Fruit fly (Drosophila melanogaster) whole organism, adult: ENCODE results near the gene BigH1.

Experiments used
- CG11617 ChIP-seq: fragments of 200-800 bp; sonication (Bioruptor generic); optimal IDR thresholded peaks from 2 replicates; lab custom pipeline; 2017; ENCODE audit warnings: mild to moderate bottlenecking, missing biosample characterization, missing genetic modification reagents, missing genetic modification characterization
- CG12768 ChIP-seq: fragments of 200-800 bp; sonication (Bioruptor generic); optimal IDR thresholded peaks from 2 replicates; lab custom pipeline; 2017; ENCODE audit warnings: missing biosample characterization, missing genetic modification characterization, mild to moderate bottlenecking, moderate library complexity, missing genetic modification reagents
- CG14711 ChIP-seq: fragments of 200-800 bp; sonication (Bioruptor generic); optimal IDR thresholded peaks from 2 replicates; lab custom pipeline; 2018; ENCODE audit warnings: missing biosample characterization, mild to moderate bottlenecking, missing genetic modification characterization, moderate library complexity
- CG1620 ChIP-seq: fragments of 200-800 bp; sonication (Bioruptor generic); optimal IDR thresholded peaks from 2 replicates; lab custom pipeline; 2016; ENCODE audit warnings: missing biosample characterization, missing genetic modification characterization
- CG33017 ChIP-seq: fragments of 200-800 bp; sonication (Bioruptor generic); optimal IDR thresholded peaks from 2 replicates; lab custom pipeline; 2018; ENCODE audit warnings: missing biosample characterization, mild to moderate bottlenecking, missing genetic modification characterization, moderate library complexity
- CG5204 ChIP-seq: fragments of 200-800 bp; sonication (Bioruptor generic); optimal IDR thresholded peaks from 2 replicates; lab custom pipeline; 2016; ENCODE audit warnings: missing biosample characterization, missing genetic modification characterization
- CG7045 ChIP-seq: fragments of 200-800 bp; sonication (Bioruptor generic); optimal IDR thresholded peaks from 2 replicates; lab custom pipeline; 2017; ENCODE audit warnings: missing biosample characterization, mild to moderate bottlenecking, missing genetic modification characterization
- CG7101 ChIP-seq: fragments of 200-800 bp; sonication (Bioruptor generic); optimal IDR thresholded peaks from 2 replicates; lab custom pipeline; 2018; ENCODE audit warnings: missing biosample characterization, mild to moderate bottlenecking, missing genetic modification characterization, moderate library complexity
- Clk ChIP-seq: fragments of 200-800 bp; sonication (Bioruptor generic); optimal IDR thresholded peaks from 2 replicates; lab custom pipeline; 2017; ENCODE audit warnings: missing biosample characterization, missing genetic modification characterization
- Crg-1 ChIP-seq: fragments of 200-800 bp; sonication (Bioruptor generic); optimal IDR thresholded peaks from 2 replicates; lab custom pipeline; 2016; ENCODE audit warnings: missing biosample characterization, missing genetic modification characterization
- Hr96 ChIP-seq: fragments of 200-800 bp; sonication (Bioruptor generic); optimal IDR thresholded peaks from 2 replicates; lab custom pipeline; 2016; ENCODE audit warnings: missing biosample characterization, missing genetic modification characterization
- Mnt ChIP-seq: fragments of 200-800 bp; sonication (Bioruptor generic); optimal IDR thresholded peaks from 2 replicates; lab custom pipeline; 2016; ENCODE audit warnings: missing biosample characterization, mild to moderate bottlenecking, missing genetic modification characterization
- bab1 ChIP-seq: fragments of 200-800 bp; sonication (Bioruptor generic); optimal IDR thresholded peaks from 3 replicates; lab custom pipeline; 2019; ENCODE audit warnings: missing biosample characterization, mild to moderate bottlenecking, missing genetic modification characterization, moderate library complexity
- cic ChIP-seq: fragments of 200-800 bp; sonication (Bioruptor generic); optimal IDR thresholded peaks from 2 replicates; lab custom pipeline; 2017; ENCODE audit warnings: missing biosample characterization, mild to moderate bottlenecking, missing genetic modification characterization, moderate library complexity
- cnc ChIP-seq, 2 experiments: fragments of >200 bp; optimal IDR thresholded peaks; 2 replicates each; lab custom pipeline; 2017
- kay ChIP-seq: fragments of 200-800 bp; sonication (Bioruptor generic); peaks from one replicate; lab custom pipeline; 2016; ENCODE audit warnings: missing biosample characterization, missing genetic modification characterization, borderline replicate concordance
- ovo ChIP-seq: fragments of 200-800 bp; sonication (Bioruptor generic); optimal IDR thresholded peaks from 2 replicates; lab custom pipeline; 2016; ENCODE audit warnings: missing biosample characterization, missing genetic modification characterization
- pad ChIP-seq: fragments of 200-800 bp; sonication (Bioruptor generic); optimal IDR thresholded peaks from 3 replicates; lab custom pipeline; 2017; ENCODE audit warnings: missing biosample characterization, missing genetic modification characterization, mild to moderate bottlenecking, moderate library complexity, missing genetic modification reagents
- tj ChIP-seq: fragments of 200-800 bp; sonication (Bioruptor generic); optimal IDR thresholded peaks from 3 replicates; lab custom pipeline; 2017; ENCODE audit warnings: missing biosample characterization, mild to moderate bottlenecking, missing genetic modification characterization, moderate library complexity
- toe ChIP-seq: fragments of 200-800 bp; sonication (Bioruptor generic); optimal IDR thresholded peaks from 2 replicates; lab custom pipeline; 2016; ENCODE audit warnings: missing biosample characterization, missing genetic modification characterization

The BigH1 gene

DNA sequence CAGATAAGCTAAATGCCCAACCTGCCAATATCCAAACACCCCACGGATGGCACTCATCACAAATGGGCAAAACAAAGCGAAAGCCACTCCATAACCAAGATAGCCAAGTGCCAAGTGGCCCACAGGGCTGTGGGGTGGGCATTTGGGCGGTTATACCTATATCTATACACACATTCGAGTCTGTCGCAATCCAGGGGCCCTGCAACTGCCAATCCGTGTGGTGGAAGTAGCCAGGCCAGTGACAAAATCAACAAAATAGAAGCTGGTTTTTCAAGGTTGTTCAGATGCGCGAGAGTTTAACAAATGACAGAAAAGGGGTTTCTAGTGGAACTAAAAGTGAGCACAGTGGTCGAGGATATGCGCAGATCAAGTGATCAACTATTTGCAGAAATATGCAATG, 31.8 kb downstream of the BigH1 start:
- TF ChIP-seq toe (GFP tag; lab: Kevin White, UChicago) (no peak), CG33017 (tag; lab: Kevin White, UChicago) (no peak), CG14711 (no peak), ovo (GFP tag; lab: Kevin White, UChicago) (no peak), tj (GFP tag; lab: Kevin White, UChicago) (no peak), Crg-1 (GFP tag; lab: Kevin White, UChicago) (no peak), Clk (GFP tag; lab: Kevin White, UChicago) (no peak), cic (GFP tag; lab: Kevin White, UChicago) (no peak), CG7101 (tag; lab: Kevin White, UChicago) (no peak), Mnt (GFP tag; lab: Kevin White, UChicago) (no peak), CG11617 (no peak), CG7045 (GFP tag; lab: Kevin White, UChicago) (no peak), kay (GFP tag; lab: Kevin White, UChicago) (no peak), pad (GFP tag; lab: Kevin White, UChicago) (no peak), CG1620 (GFP tag; lab: Kevin White, UChicago) (no peak), Hr96 (no peak), bab1 (no peak), CG5204 (GFP tag; lab: Kevin White, UChicago) (no peak)

DNA sequence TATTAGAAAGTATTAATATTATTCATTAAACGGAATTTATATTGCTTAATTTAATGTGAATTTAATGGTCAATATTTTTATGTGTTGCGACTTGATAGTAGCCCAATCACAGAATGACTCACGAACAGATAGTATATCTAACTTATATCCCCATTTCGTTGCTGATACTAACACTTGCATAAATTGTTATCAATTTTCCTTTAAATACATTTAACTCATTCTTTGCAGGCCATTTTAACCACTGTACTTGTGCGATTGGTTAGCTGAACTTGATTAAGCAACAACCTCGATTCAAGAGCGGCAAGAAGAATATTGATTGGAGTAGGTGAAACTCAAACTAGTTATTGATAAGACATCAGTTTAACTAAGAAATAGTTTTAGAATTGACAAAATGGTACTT, 32.4 kb downstream of the BigH1 start:
- TF ChIP-seq kay (GFP tag; lab: Kevin White, UChicago) (peak; percentile 68), Hr96 (no peak)

DNA sequence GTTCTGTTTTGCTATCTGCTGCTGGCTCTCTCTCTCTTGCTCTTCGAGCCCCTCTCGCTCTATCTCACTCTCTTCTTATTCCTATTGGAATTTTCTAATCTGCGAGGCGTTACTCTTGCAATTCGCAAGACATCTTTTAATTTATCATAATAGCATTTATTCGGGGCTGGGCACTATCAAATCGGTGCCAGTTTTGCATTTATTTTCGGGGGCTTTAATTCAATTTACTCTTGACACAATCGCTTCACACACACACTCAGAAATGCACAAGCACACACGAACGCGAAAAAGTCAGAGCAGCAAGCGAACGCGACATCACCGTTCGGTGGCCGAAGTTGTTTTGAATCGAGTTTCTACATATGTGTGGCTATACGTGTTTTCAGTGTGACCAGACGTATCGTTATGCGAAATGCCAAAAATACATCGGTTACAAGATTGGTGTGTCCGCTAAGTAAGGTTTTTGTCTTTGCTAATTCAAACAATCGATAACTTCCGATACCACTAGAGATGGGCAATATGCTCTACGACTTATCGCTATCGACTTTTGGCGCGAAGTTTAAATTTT, 33.8 kb downstream of the BigH1 start, which contains the start of gene Meltrin:
Meltrin (minus strand) TSS at position 344 of the 565 bp plus-strand sequence.
- TF ChIP-seq CG1620 (GFP tag; lab: Kevin White, UChicago) = peak; percentile 57
- TF ChIP-seq toe (GFP tag; lab: Kevin White, UChicago) = no peak
- TF ChIP-seq CG14711 = peak; percentile 1
- peak; percentile 92 for TF ChIP-seq bab1
- peak; percentile 90 for TF ChIP-seq Mnt (GFP tag; lab: Kevin White, UChicago)
- TF ChIP-seq CG12768 (GFP tag; lab: Kevin White, UChicago) = peak; percentile 6
- no peak for TF ChIP-seq CG7045 (GFP tag; lab: Kevin White, UChicago)
- TF ChIP-seq cic (GFP tag; lab: Kevin White, UChicago) = peak; percentile 73
- TF ChIP-seq CG33017 (tag; lab: Kevin White, UChicago) = peak; percentile 67
- TF ChIP-seq CG11617 = peak; percentile 55
- TF ChIP-seq Clk (GFP tag; lab: Kevin White, UChicago) = no peak
- TF ChIP-seq Crg-1 (GFP tag; lab: Kevin White, UChicago) = peak; percentile 59
- TF ChIP-seq CG7101 (tag; lab: Kevin White, UChicago) = peak; percentile 62
- peak; percentile 20 for TF ChIP-seq pad (GFP tag; lab: Kevin White, UChicago)
- TF ChIP-seq tj (GFP tag; lab: Kevin White, UChicago) = peak; percentile 29
- no peak for TF ChIP-seq CG5204 (GFP tag; lab: Kevin White, UChicago)
- TF ChIP-seq ovo (GFP tag; lab: Kevin White, UChicago) = peak; percentile 22
- no peak for TF ChIP-seq kay (GFP tag; lab: Kevin White, UChicago)
- peak; percentile 64 for TF ChIP-seq Hr96
- no peak for TF ChIP-seq cnc (optimal IDR thresholded peaks at IDR 0.05; lab: Kevin White, UChicago)

DNA sequence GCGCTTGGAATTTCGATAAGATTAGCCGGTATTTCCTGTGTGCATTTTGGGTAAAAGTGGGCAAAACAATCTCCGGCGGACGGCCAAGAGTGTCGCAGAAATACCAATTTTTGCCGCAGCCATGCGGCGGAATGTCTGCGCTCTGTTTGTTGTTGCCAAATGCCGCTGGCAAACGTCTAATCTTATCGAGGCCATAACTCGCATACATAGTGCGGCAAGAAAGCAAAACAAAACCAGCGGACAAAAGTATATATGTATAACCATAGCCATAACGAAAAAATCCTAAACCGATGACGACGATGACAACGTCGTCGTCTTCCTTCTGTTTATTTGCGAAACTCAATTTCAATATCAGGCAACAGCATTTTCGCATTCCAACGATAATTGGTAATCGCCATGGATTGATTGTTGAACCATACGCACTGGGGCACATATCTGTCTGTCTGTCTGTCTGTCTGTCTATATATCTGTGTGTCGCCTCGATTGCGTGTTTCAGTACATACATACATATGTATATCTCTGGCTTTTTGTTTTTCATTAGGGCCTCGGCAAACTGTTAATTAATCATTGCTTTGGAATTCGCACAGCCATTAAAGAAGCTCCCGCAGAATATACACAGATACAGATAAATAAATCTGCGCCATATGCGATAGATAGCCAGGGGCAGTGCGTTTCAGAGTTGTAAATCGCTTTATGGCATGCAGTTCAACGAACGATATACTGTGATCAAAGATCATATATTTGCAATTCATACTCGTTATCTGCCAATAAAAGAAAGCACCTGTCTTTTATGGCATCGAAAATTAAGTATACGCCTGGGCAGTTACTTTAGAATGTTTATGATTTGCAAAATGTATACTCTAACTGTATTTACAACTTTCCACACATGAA, 40.3 kb downstream of the BigH1 start:
- no peak for TF ChIP-seq toe (GFP tag; lab: Kevin White, UChicago)
- TF ChIP-seq cic (GFP tag; lab: Kevin White, UChicago) = peak; percentile 21

DNA sequence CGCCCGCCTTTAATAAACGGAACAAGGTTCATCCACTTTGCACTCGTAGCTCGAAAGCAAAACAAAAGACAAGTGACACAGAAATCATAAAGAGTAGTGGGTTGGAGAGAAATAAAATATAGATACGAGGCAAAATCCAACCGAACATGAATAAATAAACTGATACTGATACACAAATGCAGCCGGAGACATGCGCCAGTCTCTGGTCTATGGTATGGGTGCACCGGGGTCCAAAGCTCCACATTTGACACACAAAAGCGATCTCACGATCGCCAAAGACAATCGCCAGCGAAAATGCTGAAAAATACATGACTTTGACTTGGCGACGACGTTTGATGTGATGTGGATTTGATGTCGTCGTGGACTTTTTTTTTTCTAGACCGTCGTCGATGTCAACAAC, 42.0 kb downstream of the BigH1 start:
- TF ChIP-seq CG12768 (GFP tag; lab: Kevin White, UChicago) (peak; percentile 33), Crg-1 (GFP tag; lab: Kevin White, UChicago) (no peak), toe (GFP tag; lab: Kevin White, UChicago) (no peak)

DNA sequence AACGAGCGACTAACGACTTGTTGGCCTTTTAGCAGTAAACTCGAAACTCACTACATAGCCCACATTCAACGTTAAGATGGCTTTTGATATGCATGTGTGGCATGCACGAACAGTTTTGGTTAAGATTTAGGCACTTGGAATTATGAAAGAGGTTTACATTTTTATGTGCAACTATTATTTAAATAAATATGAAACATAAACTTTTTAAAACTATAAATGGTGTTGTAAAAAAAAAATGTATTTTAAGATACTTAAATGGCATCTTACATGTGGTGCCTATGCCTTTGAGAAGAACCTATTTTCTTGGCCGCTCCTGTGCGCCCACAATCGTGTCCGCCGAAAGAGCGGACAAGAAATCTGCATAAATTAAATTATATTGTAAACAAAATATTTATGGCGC, 43.1 kb downstream of the BigH1 start:
- no peak for TF ChIP-seq Mnt (GFP tag; lab: Kevin White, UChicago)
- TF ChIP-seq CG1620 (GFP tag; lab: Kevin White, UChicago) = no peak
- TF ChIP-seq CG33017 (tag; lab: Kevin White, UChicago) = no peak
- peak; percentile 23 for TF ChIP-seq kay (GFP tag; lab: Kevin White, UChicago)

DNA sequence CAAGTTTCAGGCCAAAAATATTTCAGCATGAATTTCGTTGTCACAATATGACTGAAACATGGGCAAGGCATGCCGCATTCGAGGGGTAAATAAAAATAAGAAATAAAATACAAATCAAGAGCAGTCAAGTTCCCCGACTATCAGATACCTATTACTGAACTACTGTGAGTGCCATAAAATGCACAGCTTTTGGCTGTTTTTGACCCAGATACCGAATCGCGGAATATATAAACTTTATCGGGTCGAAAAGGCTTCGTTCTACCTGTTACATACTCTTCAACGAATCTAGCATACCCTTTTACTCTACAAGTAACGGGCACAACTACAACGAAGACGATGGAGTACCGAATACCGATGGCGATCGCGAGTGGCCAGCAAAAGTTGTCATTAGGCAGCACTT, 43.6 kb downstream of the BigH1 start:
- TF ChIP-seq bab1 (peak; percentile 4), CG5204 (GFP tag; lab: Kevin White, UChicago) (no peak), Hr96 (no peak), CG1620 (GFP tag; lab: Kevin White, UChicago) (no peak), tj (GFP tag; lab: Kevin White, UChicago) (peak; percentile 2), cnc (optimal IDR thresholded peaks at IDR 0.05; lab: Kevin White, UChicago) (no peak)
